Fruit fly (Drosophila melanogaster) Kc167 (cell line): Measurements from ENCODE around the gene ed.

Experiments used
- Myc ChIP-seq: fragments of >200 bp; optimal IDR thresholded peaks from 2 replicates; lab custom pipeline; 2017; ENCODE audit warnings: missing external identifiers
- insv ChIP-seq: fragments of >200 bp; optimal IDR thresholded peaks from 3 replicates; lab custom pipeline; 2018; ENCODE audit warnings: missing external identifiers
- psq ChIP-seq: fragments of >200 bp; optimal IDR thresholded peaks from 2 replicates; lab custom pipeline; 2017; ENCODE audit warnings: missing external identifiers
- ttk ChIP-seq: sonication (Bioruptor generic); optimal IDR thresholded peaks from 2 replicates; lab custom pipeline; 2017; ENCODE audit warnings: missing external identifiers

DNA sequence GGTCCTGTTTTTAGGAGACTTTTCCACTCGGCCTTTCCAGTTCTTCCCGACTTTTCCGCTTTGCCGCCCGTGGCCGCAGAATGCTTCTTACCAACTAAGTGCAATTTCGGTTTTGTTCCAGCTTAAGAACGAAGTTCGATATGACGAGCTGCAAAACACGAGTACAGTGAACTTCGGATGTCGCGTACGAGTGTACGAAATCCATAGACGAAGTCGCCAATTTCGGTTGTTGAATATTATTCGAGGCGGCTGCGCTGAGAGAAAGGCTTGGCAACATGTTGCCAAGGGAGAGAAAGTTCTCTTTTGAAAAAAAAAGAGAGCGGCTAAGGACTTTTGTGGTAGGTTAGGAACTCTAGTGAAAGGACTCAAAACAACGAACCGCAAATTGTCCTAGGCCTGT, 39.5 kb upstream of the ed start, which contains the start of gene fred:
- no peak for TF ChIP-seq insv (lab: Kevin White, UChicago)
- TF ChIP-seq Myc (lab: Kevin White, UChicago) = no peak
- no peak for TF ChIP-seq ttk (lab: Kevin White, UChicago)
- TF ChIP-seq psq (lab: Kevin White, UChicago) = no peak
